Fruit fly (Drosophila melanogaster): Measurements from ENCODE around the gene Klp31E.

DNA sequence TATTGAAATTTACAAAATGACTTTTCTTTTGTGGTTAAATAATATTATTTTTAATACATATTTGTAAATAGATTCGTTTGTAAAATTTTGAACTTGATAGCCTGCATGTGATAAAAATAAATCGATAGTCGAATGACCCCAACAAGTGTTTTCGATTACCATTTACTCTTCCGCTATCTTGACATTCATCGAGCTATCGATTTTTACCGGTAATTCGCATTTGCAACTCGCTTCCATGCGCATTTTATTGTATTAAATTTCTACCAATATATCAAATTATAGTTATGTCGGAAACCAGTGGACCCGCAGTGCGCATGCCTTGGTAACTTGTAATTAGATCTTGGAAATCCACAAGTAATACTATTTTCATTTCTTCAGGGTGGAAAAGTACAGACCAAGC is 5.2 kb downstream of the Klp31E start, which contains the start of gene RfC3:
- TF ChIP-seq CG3281 (GFP tag; optimal IDR thresholded peaks at IDR 0.05) (no peak), sqz (GFP tag; optimal IDR thresholded peaks at IDR 0.05) (no peak), CG3065 (GFP tag; optimal IDR thresholded peaks at IDR 0.05) (no peak), CG11085 (GFP tag; IDR thresholded peaks at IDR 0.05) (no peak), h (optimal IDR thresholded peaks at IDR 0.05) (no peak), CG4707 (GFP tag; optimal IDR thresholded peaks at IDR 0.05) (no peak), Trl (optimal IDR thresholded peaks at IDR 0.05) (no peak), Trl (GFP tag; optimal IDR thresholded peaks at IDR 0.05) (no peak), Taf1 (GFP tag; IDR thresholded peaks at IDR 0.05) (no peak), tx (GFP tag; optimal IDR thresholded peaks at IDR 0.05) (no peak), lola (GFP tag; optimal IDR thresholded peaks at IDR 0.05) (no peak), hkb (optimal IDR thresholded peaks at IDR 0.05) (no peak), hkb (GFP tag; IDR thresholded peaks at IDR 0.05) (no peak), Hr39 (optimal IDR thresholded peaks at IDR 0.05) (no peak), CG11696 (GFP tag; IDR thresholded peaks at IDR 0.05) (no peak), CG6272 (GFP tag; IDR thresholded peaks at IDR 0.05) (no peak)

All from whole organism, embryonic.